Fruit fly (Drosophila melanogaster) whole organism, prepupa: ENCODE results near the gene CG31038.

Experiments used
- CG10631 ChIP-seq: fragments of 200-800 bp; sonication (Bioruptor generic); optimal IDR thresholded peaks from 2 replicates; lab custom pipeline; 2016; ENCODE audit warnings: missing biosample characterization, missing genetic modification characterization
- CG10669 ChIP-seq: fragments of 200-800 bp; sonication (Bioruptor generic); optimal IDR thresholded peaks from 3 replicates; lab custom pipeline; 2018; ENCODE audit warnings: missing biosample characterization, mild to moderate bottlenecking, missing genetic modification characterization, moderate library complexity
- CG11294 ChIP-seq: fragments of 200-800 bp; sonication (Bioruptor generic); IDR thresholded peaks from 2 replicates; pipeline ENCODE4 v1.3.6; 2022; ENCODE audit warnings: missing biosample characterization, missing genetic modification characterization
- CG11762 ChIP-seq: fragments of 200-800 bp; sonication (Bioruptor generic); optimal IDR thresholded peaks from 3 replicates; lab custom pipeline; 2016; ENCODE audit warnings: missing biosample characterization, missing genetic modification characterization; ENCODE audit not compliant: insufficient read depth
- CG15336 ChIP-seq: fragments of 200-800 bp; sonication (Bioruptor generic); IDR thresholded peaks from 2 replicates; pipeline ENCODE4 v1.3.6; 2022; ENCODE audit warnings: missing biosample characterization, missing genetic modification characterization
- CG1621 ChIP-seq: fragments of 200-800 bp; sonication (Bioruptor generic); optimal IDR thresholded peaks from 3 replicates; lab custom pipeline; 2018; ENCODE audit warnings: missing biosample characterization, mild to moderate bottlenecking, missing genetic modification characterization
- CG16779 ChIP-seq: fragments of 200-800 bp; sonication (Bioruptor generic); optimal IDR thresholded peaks from 3 replicates; lab custom pipeline; 2017; ENCODE audit warnings: missing biosample characterization, mild to moderate bottlenecking, missing genetic modification characterization
- CG3032 ChIP-seq: fragments of 200-800 bp; optimal IDR thresholded peaks from 2 replicates; lab custom pipeline; 2019; ENCODE audit warnings: missing biosample characterization, mild to moderate bottlenecking, missing genetic modification characterization, moderate library complexity
- CG31627 ChIP-seq: fragments of 200-800 bp; sonication (Bioruptor generic); optimal IDR thresholded peaks from 3 replicates; lab custom pipeline; 2016; ENCODE audit warnings: missing biosample characterization, missing genetic modification characterization
- CG32006 ChIP-seq: fragments of 200-800 bp; sonication (Bioruptor generic); optimal IDR thresholded peaks from 3 replicates; lab custom pipeline; 2017; ENCODE audit warnings: missing biosample characterization, mild to moderate bottlenecking, missing genetic modification characterization
- CG3919 ChIP-seq: fragments of 200-800 bp; sonication (Bioruptor generic); optimal IDR thresholded peaks from 3 replicates; lab custom pipeline; 2016; ENCODE audit warnings: missing biosample characterization, missing genetic modification characterization
- CG4318 ChIP-seq: fragments of 200-800 bp; sonication (Bioruptor generic); optimal IDR thresholded peaks from 3 replicates; lab custom pipeline; 2017; ENCODE audit warnings: missing biosample characterization, mild to moderate bottlenecking, missing genetic modification characterization
- CG6163 ChIP-seq: fragments of 200-800 bp; sonication (Bioruptor generic); IDR thresholded peaks from 3 replicates; pipeline ENCODE4 v1.3.6; 2022; ENCODE audit warnings: missing biosample characterization, missing genetic modification characterization
- CG6276 ChIP-seq: fragments of 200-800 bp; sonication (Bioruptor generic); optimal IDR thresholded peaks from 2 replicates; lab custom pipeline; 2017; ENCODE audit warnings: missing biosample characterization, mild to moderate bottlenecking, missing genetic modification characterization
- CG6808 ChIP-seq: fragments of 200-800 bp; sonication (Bioruptor generic); optimal IDR thresholded peaks from 3 replicates; lab custom pipeline; 2017; ENCODE audit warnings: missing biosample characterization, missing genetic modification characterization, mild to moderate bottlenecking, moderate library complexity, missing genetic modification reagents
- CG6854 ChIP-seq: fragments of 200-800 bp; sonication (Bioruptor generic); optimal IDR thresholded peaks from 2 replicates; lab custom pipeline; 2017; ENCODE audit warnings: missing biosample characterization, mild to moderate bottlenecking, missing genetic modification characterization
- CG7368 ChIP-seq: fragments of 200-800 bp; sonication (Bioruptor generic); optimal IDR thresholded peaks from 3 replicates; lab custom pipeline; 2016; ENCODE audit warnings: missing biosample characterization, missing genetic modification characterization
- CG8119 ChIP-seq: fragments of 200-800 bp; sonication (Bioruptor generic); IDR thresholded peaks from 3 replicates; pipeline ENCODE4 v1.3.6; 2022; ENCODE audit warnings: missing biosample characterization, missing genetic modification characterization
- CG8632 ChIP-seq: fragments of 200-800 bp; sonication (Bioruptor generic); optimal IDR thresholded peaks from 3 replicates; lab custom pipeline; 2016; ENCODE audit warnings: missing biosample characterization, missing genetic modification characterization
- Ets96B ChIP-seq: fragments of 200-800 bp; optimal IDR thresholded peaks from 2 replicates; lab custom pipeline; 2019; ENCODE audit warnings: missing biosample characterization, mild to moderate bottlenecking, missing genetic modification characterization, moderate library complexity
- Gug ChIP-seq: fragments of 200-800 bp; sonication (Bioruptor generic); IDR thresholded peaks from 2 replicates; pipeline ENCODE4 v1.3.6; 2022; ENCODE audit warnings: missing biosample characterization, missing genetic modification characterization
- Hr38 ChIP-seq: sonication (Bioruptor generic); optimal IDR thresholded peaks from 2 replicates; lab custom pipeline; 2016; ENCODE audit warnings: missing biosample characterization, missing genetic modification characterization
- Hr39 ChIP-seq: fragments of 200-800 bp; sonication (Bioruptor generic); optimal IDR thresholded peaks from 2 replicates; lab custom pipeline; 2016; ENCODE audit warnings: missing biosample characterization, missing genetic modification characterization
- Hr4 ChIP-seq: fragments of 200-800 bp; sonication (Bioruptor generic); optimal IDR thresholded peaks from 3 replicates; lab custom pipeline; 2016; ENCODE audit warnings: missing biosample characterization, missing genetic modification characterization
- Lpt ChIP-seq: fragments of 200-800 bp; sonication (Bioruptor generic); optimal IDR thresholded peaks from 3 replicates; lab custom pipeline; 2016; ENCODE audit warnings: missing biosample characterization, missing genetic modification characterization
- Met ChIP-seq: fragments of 200-800 bp; sonication (Bioruptor generic); optimal IDR thresholded peaks from 3 replicates; lab custom pipeline; 2016; ENCODE audit warnings: missing biosample characterization, missing genetic modification characterization
- Sox15 ChIP-seq: fragments of 200-800 bp; sonication (Bioruptor generic); optimal IDR thresholded peaks from 3 replicates; lab custom pipeline; 2016; ENCODE audit warnings: missing biosample characterization, missing genetic modification characterization
- achi ChIP-seq: fragments of 200-800 bp; sonication (Bioruptor generic); optimal IDR thresholded peaks from 3 replicates; lab custom pipeline; 2016; ENCODE audit warnings: missing biosample characterization, missing genetic modification characterization
- acj6 ChIP-seq: fragments of 200-800 bp; sonication (Bioruptor generic); optimal IDR thresholded peaks from 3 replicates; lab custom pipeline; 2016; ENCODE audit warnings: missing biosample characterization, missing genetic modification characterization
- dac ChIP-seq: fragments of 200-800 bp; sonication (Bioruptor generic); optimal IDR thresholded peaks from 2 replicates; lab custom pipeline; 2017; ENCODE audit warnings: missing biosample characterization, mild to moderate bottlenecking, missing genetic modification characterization
- dsx ChIP-seq: fragments of 200-800 bp; optimal IDR thresholded peaks from 3 replicates; lab custom pipeline; 2019; ENCODE audit warnings: missing biosample characterization, mild to moderate bottlenecking, missing genetic modification characterization, moderate library complexity; ENCODE audit not compliant: poor library complexity, severe bottlenecking
- eg ChIP-seq: fragments of 200-800 bp; sonication (Bioruptor generic); IDR thresholded peaks from 3 replicates; pipeline ENCODE4 v1.3.6; 2022; ENCODE audit warnings: missing biosample characterization, missing genetic modification characterization
- fd59A ChIP-seq: fragments of 200-800 bp; sonication (Bioruptor generic); optimal IDR thresholded peaks from 2 replicates; lab custom pipeline; 2017; ENCODE audit warnings: missing biosample characterization, mild to moderate bottlenecking, missing genetic modification characterization, missing genetic modification reagents
- fd85E ChIP-seq: fragments of 200-800 bp; sonication (Bioruptor generic); optimal IDR thresholded peaks from 3 replicates; lab custom pipeline; 2016; ENCODE audit warnings: missing biosample characterization, missing genetic modification characterization
- lz ChIP-seq: fragments of 200-800 bp; sonication (Bioruptor generic); optimal IDR thresholded peaks from 3 replicates; lab custom pipeline; 2016; ENCODE audit warnings: missing biosample characterization, missing genetic modification characterization
- net ChIP-seq: fragments of 200-800 bp; sonication (Bioruptor generic); optimal IDR thresholded peaks from 3 replicates; lab custom pipeline; 2016; ENCODE audit warnings: missing biosample characterization, missing genetic modification characterization
- pdm3 ChIP-seq: fragments of 200-800 bp; sonication (Bioruptor generic); optimal IDR thresholded peaks from 3 replicates; lab custom pipeline; 2016; ENCODE audit warnings: missing biosample characterization, missing genetic modification characterization
- salr ChIP-seq, 2 experiments: fragments of 200-800 bp; sonication (Bioruptor generic); optimal IDR thresholded peaks; 3 replicates each; lab custom pipeline; 2016 to 2018; ENCODE audit warnings: missing biosample characterization in 2 of 2, missing genetic modification characterization in 2 of 2, mild to moderate bottlenecking in 1 of 2
- topi ChIP-seq: fragments of 200-800 bp; sonication (Bioruptor generic); optimal IDR thresholded peaks from 3 replicates; lab custom pipeline; 2016; ENCODE audit warnings: missing biosample characterization, missing genetic modification characterization

CG31038 gene

DNA sequence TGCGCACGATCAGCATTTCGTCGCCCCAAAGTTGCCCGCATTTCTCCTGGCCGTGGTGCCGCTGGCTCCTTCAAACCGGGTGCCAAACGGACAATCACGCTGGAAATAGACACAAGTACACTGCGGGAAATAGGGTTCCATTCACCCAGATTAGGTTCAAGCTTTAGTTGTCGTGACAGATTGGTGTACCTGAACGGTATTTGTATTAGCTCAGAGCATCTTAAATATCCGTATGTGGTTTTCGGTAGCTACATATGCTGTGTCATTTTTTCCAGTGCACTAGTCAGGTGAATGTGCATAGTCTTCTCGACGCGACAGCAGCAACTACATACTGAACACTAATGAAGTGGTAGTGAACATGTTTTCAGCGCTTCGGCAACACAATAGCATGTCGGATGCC is 29.7 kb upstream of the CG31038 start:
- TF ChIP-seq CG3032 (tag; lab: Kevin White, UChicago) (peak; percentile 67), CG7368 (GFP tag; lab: Kevin White, UChicago) (peak; percentile 38), CG8632 (GFP tag; lab: Kevin White, UChicago) (peak; percentile 10), dac (GFP tag; lab: Kevin White, UChicago) (peak; percentile 86), fd85E (GFP tag; lab: Kevin White, UChicago) (no peak), Met (GFP tag; lab: Kevin White, UChicago) (no peak), CG6163 (GFP tag; lab: Robert Waterston, UW) (peak; percentile 91), lz (GFP tag; lab: Kevin White, UChicago) (no peak), CG4318 (GFP tag; lab: Kevin White, UChicago) (peak; percentile 88), dsx (peak; percentile 45), CG31627 (no peak), CG1621 (tag; lab: Kevin White, UChicago) (peak; percentile 66), Hr39 (no peak), CG6276 (GFP tag; lab: Kevin White, UChicago) (no peak), CG16779 (tag; lab: Kevin White, UChicago) (peak; percentile 9), CG10669 (GFP tag; lab: Kevin White, UChicago) (no peak), topi (GFP tag; lab: Kevin White, UChicago) (no peak), CG10631 (GFP tag; lab: Kevin White, UChicago) (no peak), Sox15 (GFP tag; lab: Kevin White, UChicago) (peak; percentile 3), CG32006 (GFP tag; lab: Kevin White, UChicago) (peak; percentile 94), Hr38 (peak; percentile 22), CG8119 (peak; percentile 91), CG3919 (GFP tag; lab: Kevin White, UChicago) (no peak), salr (GFP tag; optimal IDR thresholded peaks at IDR 0.05; lab: Kevin White, UChicago) (peak in 1 of 2 experiments; percentile 65), CG15336 (GFP tag; lab: Robert Waterston, UW) (peak; percentile 92), CG11294 (GFP tag; lab: Robert Waterston, UW) (peak; percentile 50; the same call in 1 of the 2 replicates), Ets96B (tag; lab: Kevin White, UChicago) (peak; percentile 64), CG11762 (peak; percentile 5), eg (peak; percentile 91), fd59A (GFP tag; lab: Kevin White, UChicago) (peak; percentile 61), pdm3 (GFP tag; lab: Kevin White, UChicago) (no peak), Gug (peak; percentile 84), Lpt (peak; percentile 48), Hr4 (peak; percentile 93), achi (GFP tag; lab: Kevin White, UChicago) (peak; percentile 50)

DNA sequence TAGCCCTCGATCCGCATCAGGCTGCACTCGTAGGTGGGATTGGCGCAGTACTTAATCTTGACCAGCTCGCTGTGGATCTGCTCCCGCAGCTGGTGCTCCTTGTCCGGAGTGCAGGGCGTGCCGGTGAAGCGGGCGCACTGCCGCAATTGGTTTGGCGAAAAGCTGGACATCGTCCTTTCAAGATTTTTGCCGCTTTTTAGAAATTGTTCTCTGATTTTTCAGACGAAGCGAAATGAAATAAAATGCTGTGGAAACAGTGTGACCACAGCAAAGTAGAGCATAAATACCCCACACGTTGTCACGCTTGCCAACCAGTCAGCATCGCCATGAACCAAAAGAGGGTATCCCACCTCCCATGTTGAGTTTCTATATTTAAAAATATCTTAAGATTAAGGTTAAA is 19.6 kb upstream of the CG31038 start, which contains the start of gene dgt1:
Gene dgt1, minus strand, starts transcription at position 264 of the 400 bp plus-strand sequence.
- TF ChIP-seq CG6276 (GFP tag; lab: Kevin White, UChicago) (no peak), CG10669 (GFP tag; lab: Kevin White, UChicago) (no peak), Hr39 (no peak), Hr4 (no peak), CG6854 (GFP tag; lab: Kevin White, UChicago) (peak; percentile 7), acj6 (GFP tag; lab: Kevin White, UChicago) (no peak), CG32006 (GFP tag; lab: Kevin White, UChicago) (no peak), pdm3 (GFP tag; lab: Kevin White, UChicago) (no peak), net (GFP tag; lab: Kevin White, UChicago) (no peak)
- TF ChIP-seq, all 60 proteins: peak for 1

DNA sequence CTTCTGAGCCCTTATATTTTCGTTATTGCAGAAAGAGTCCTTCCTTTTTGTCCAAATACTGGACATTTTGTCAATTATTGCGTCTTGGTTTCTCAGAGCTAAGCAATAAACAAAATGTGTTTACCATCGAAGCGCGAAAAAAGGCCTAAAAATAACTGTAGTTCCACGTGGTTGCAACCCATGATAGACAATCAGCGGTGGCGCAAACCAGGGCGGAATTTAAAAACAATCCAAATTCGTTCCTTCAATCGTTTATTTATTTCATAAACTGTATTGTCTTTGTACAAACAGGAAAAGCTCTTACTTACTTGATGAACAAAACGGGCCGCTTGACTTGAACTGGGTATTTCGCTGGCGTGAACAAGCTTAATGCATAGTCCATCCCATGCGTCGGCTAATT is 18.1 kb upstream of the CG31038 start, which contains the start of gene CG7824:
Gene CG7824, minus strand, starts transcription at position 131 of the 400 bp plus-strand sequence.
- TF ChIP-seq CG6808: no peak
- peak; percentile 41 for TF ChIP-seq CG1621 (tag; lab: Kevin White, UChicago)
